Fruit fly (Drosophila melanogaster): ENCODE results near the gene Ocho.
A peak's percentile ranks its signal among the peaks of the same experiment; 100 is the strongest.

DNA sequence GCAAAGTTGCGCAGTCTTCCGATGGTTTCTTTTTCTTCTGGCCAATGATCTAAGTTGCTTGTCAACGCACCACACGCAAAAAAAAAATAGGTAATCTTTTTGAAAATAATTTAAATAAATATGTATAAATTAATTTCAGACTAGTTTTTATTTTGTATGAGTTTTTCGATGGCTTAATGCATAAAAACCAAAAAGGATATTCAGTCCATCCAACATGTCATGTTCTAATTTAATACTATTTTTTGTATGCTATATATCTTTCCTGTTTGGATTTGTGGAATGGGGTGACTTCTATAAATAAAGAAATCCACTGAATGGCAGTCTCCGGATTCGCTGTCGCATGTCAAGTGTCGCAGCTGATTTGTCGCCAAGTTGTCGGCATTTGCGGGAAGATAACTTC, 35.0 kb downstream of the Ocho start:
- no peak for TF ChIP-seq CG8159 (tag; optimal IDR thresholded peaks at IDR 0.05)
- no peak for TF ChIP-seq CG9948 (tag; optimal IDR thresholded peaks at IDR 0.05)
- peak; percentile 68 for TF ChIP-seq CG14655 (GFP tag; optimal IDR thresholded peaks at IDR 0.05)
- no peak for TF ChIP-seq CG34367 (tag; optimal IDR thresholded peaks at IDR 0.05)
- TF ChIP-seq CG13204 (GFP tag; optimal IDR thresholded peaks at IDR 0.05), result no peak
- TF ChIP-seq Snoo (tag; optimal IDR thresholded peaks at IDR 0.05), result no peak
- TF ChIP-seq CG8301 (tag; optimal IDR thresholded peaks at IDR 0.05), result peak; percentile 51
- no peak for TF ChIP-seq Pif1B (GFP tag; optimal IDR thresholded peaks at IDR 0.05)
- no peak for TF ChIP-seq D1 (tag; optimal IDR thresholded peaks at IDR 0.05)
